Fruit fly (Drosophila melanogaster): ENCODE measurements around the gene ed.
A peak's percentile ranks its signal among the peaks of the same experiment; 100 is the strongest.

DNA sequence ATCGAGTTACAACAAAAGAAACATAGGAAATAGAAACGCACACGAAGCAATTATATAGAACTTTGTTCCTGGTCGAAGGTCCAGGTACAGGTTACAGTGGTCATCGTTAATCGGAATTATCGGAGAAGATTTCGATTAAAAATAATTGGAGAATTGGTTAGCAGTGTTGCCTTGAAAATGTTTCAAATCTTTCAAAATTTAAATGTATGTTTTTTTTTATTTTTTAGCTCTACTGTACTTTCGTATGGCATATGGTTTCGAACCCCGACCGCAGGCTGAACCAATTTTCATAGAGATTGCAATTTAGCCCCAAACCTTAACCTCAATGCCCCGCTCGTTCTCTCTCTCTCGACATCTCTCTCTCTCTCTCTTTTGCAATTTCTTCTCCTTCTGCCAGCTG, 3.2 kb upstream of the ed start:
- no peak for TF ChIP-seq pum (GFP tag; optimal IDR thresholded peaks at IDR 0.05)
- TF ChIP-seq CG15601 (tag; optimal IDR thresholded peaks at IDR 0.05) = no peak
- no peak for TF ChIP-seq prd (optimal IDR thresholded peaks at IDR 0.05)
- peak; percentile 39; the same call in 1 of the 3 replicates for TF ChIP-seq prd (GFP tag; IDR thresholded peaks at IDR 0.05)
- TF ChIP-seq CG8478 (optimal IDR thresholded peaks at IDR 0.05) = no peak
- TF ChIP-seq Rfx (GFP tag; IDR thresholded peaks at IDR 0.05) = no peak
- TF ChIP-seq HmgZ (tag; optimal IDR thresholded peaks at IDR 0.05) = no peak
- no peak for TF ChIP-seq CG11398 (GFP tag; optimal IDR thresholded peaks at IDR 0.05)
- TF ChIP-seq CG11695 (GFP tag; IDR thresholded peaks at IDR 0.05) = no peak
- TF ChIP-seq grau (tag; optimal IDR thresholded peaks at IDR 0.05) = peak; percentile 1
- no peak for TF ChIP-seq cas (GFP tag; IDR thresholded peaks at IDR 0.05)
